Worm (Caenorhabditis elegans) whole organism, L4 larva: ENCODE data around the gene unc-25.
A peak's percentile ranks its signal among the peaks of the same experiment; 100 is the strongest.

Experiments
- ama-1 ChIP-seq: fragments of 150-350 bp; optimal IDR thresholded peaks from 2 replicates; lab custom pipeline; 2014; ENCODE audit warnings: inconsistent platforms, mixed read lengths
- dve-1 ChIP-seq: sonication (generic microtip); optimal IDR thresholded peaks from 2 replicates; lab custom pipeline; 2017; ENCODE audit warnings: antibody characterized with exemption, mild to moderate bottlenecking, missing genetic modification characterization, missing compliant biosample characterization; ENCODE audit not compliant: insufficient read depth
- egl-43 ChIP-seq: fragments of 200-800 bp; sonication (Bioruptor generic); IDR thresholded peaks from 2 replicates; pipeline ENCODE4 v1.3.6; 2022; ENCODE audit warnings: missing genetic modification reagents, missing genetic modification characterization, missing compliant biosample characterization
- lin-38 ChIP-seq: fragments of 200-800 bp; sonication (Bioruptor generic); IDR thresholded peaks from 2 replicates; pipeline ENCODE4 v1.3.6; 2022; ENCODE audit warnings: missing genetic modification reagents, missing genetic modification characterization, missing compliant biosample characterization
- nhr-28 ChIP-seq: fragments of 150-350 bp; optimal IDR thresholded peaks from 2 replicates; lab custom pipeline; 2014; ENCODE audit warnings: missing biosample characterization, missing genetic modification characterization
- skn-1 ChIP-seq: fragments of 150-350 bp; optimal IDR thresholded peaks from 2 replicates; lab custom pipeline; 2014; ENCODE audit warnings: missing biosample characterization, missing genetic modification characterization
- unc-39 ChIP-seq: sonication (generic microtip); optimal IDR thresholded peaks from 2 replicates; lab custom pipeline; 2017; ENCODE audit warnings: missing biosample characterization, missing genetic modification characterization

DNA sequence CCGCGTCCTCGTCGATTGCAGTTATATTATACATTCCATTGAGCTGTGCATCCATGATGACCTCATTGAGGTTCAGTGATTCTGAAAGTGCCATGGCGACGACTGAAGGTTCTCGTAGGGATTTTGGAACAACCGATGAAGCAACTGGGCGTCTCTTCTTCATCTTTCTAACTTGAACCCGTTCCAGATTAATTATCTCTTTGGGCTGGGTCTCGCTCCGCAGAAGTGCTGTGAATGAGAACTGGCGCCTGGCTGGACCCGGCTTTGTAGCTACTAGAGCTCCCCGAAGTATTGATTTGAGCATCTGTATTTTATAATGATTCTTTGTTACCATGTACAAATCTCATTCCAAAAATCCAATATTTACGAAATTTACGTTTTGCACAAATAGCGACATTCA lies 35.1 kb downstream of the unc-25 start, which contains the start of gene ZK1010.2:
- TF ChIP-seq skn-1 (tag; lab: Kevin White, UChicago), result no peak
- TF ChIP-seq unc-39, result no peak
- no peak for TF ChIP-seq nhr-28 (tag; lab: Kevin White, UChicago)
- TF ChIP-seq egl-43, result no peak
- peak; percentile 70 for TF ChIP-seq lin-38
- TF ChIP-seq ama-1 (lab: Kevin White, UChicago), result no peak
- TF ChIP-seq dve-1 (tag; lab: Kevin White, UChicago), result no peak
